Worm (Caenorhabditis elegans) whole organism, L1 larva: Measurements from ENCODE around the gene R160.13.

Experiments used
- ama-1 ChIP-seq: fragments of 150-350 bp; optimal IDR thresholded peaks from 2 replicates; lab custom pipeline; 2014
- blmp-1 ChIP-seq: fragments of 150-350 bp; optimal IDR thresholded peaks from 2 replicates; lab custom pipeline; 2014; ENCODE audit warnings: missing biosample characterization, missing genetic modification characterization
- ceh-82 ChIP-seq, 3 experiments: fragments of 150-350 bp in 1 of 3; sonication (generic microtip) in 2 of 3; optimal IDR thresholded peaks; 2 replicates each; lab custom pipeline; 2014 to 2017; ENCODE audit warnings: missing biosample characterization in 3 of 3, missing genetic modification characterization in 3 of 3
- mdl-1 ChIP-seq, 2 experiments: fragments of 150-350 bp; optimal IDR thresholded peaks; 2 replicates each; lab custom pipeline; 2014 to 2017; ENCODE audit warnings: missing biosample characterization in 2 of 2, missing genetic modification characterization in 2 of 2, inconsistent platforms in 1 of 2
- nhr-85 ChIP-seq: sonication (generic microtip); peaks from one replicate; lab custom pipeline; 2016; ENCODE audit warnings: missing genetic modification characterization, inconsistent platforms, missing compliant biosample characterization
- pax-3 ChIP-seq: fragments of 200-800 bp; sonication (Bioruptor generic); optimal IDR thresholded peaks from 2 replicates; lab custom pipeline; 2018; ENCODE audit warnings: mild to moderate bottlenecking, missing genetic modification characterization, moderate library complexity, missing compliant biosample characterization
- unc-30 ChIP-seq: sonication (generic microtip); optimal IDR thresholded peaks from 2 replicates; lab custom pipeline; 2017; ENCODE audit warnings: missing biosample characterization, missing genetic modification characterization
- unc-86 ChIP-seq: sonication (generic microtip); optimal IDR thresholded peaks from 2 replicates; lab custom pipeline; 2016; ENCODE audit warnings: missing genetic modification characterization, missing compliant biosample characterization

- TF ChIP-seq blmp-1 = no peak
- no peak for TF ChIP-seq unc-30 (tag; lab: Kevin White, UChicago)
- no peak for TF ChIP-seq pax-3 (tag; lab: Kevin White, UChicago)
- no peak for TF ChIP-seq ceh-82 (tag; optimal IDR thresholded peaks at IDR 0.05; lab: Kevin White, UChicago)
- TF ChIP-seq ama-1 (lab: Kevin White, UChicago) = no peak
- no peak for TF ChIP-seq unc-86 (tag; lab: Kevin White, UChicago)
- no peak for TF ChIP-seq nhr-85 (tag; lab: Kevin White, UChicago)
- no peak for TF ChIP-seq mdl-1 (tag; optimal IDR thresholded peaks at IDR 0.05; lab: Kevin White, UChicago)
These were observed 39.1 kb upstream of the R160.13 start for ce11 chrX:4410280-4410911.
